Worm (Caenorhabditis elegans) whole organism, L4 larva: ENCODE measurements around the gene fut-8.

Source experiments
- D1046.2 ChIP-seq: fragments of 200-800 bp; sonication (Bioruptor generic); IDR thresholded peaks from 2 replicates; pipeline ENCODE4 v1.3.6; 2022; ENCODE audit warnings: missing genetic modification characterization, missing compliant biosample characterization
- F10B5.3 ChIP-seq: sonication (generic microtip); optimal IDR thresholded peaks from 2 replicates; lab custom pipeline; 2016; ENCODE audit warnings: mild to moderate bottlenecking, missing genetic modification characterization, missing compliant biosample characterization
- F26F4.8 ChIP-seq: fragments of 200-800 bp; sonication (Bioruptor generic); conservative IDR thresholded peaks from 2 replicates; pipeline ENCODE4 v1.3.6; 2022; ENCODE audit warnings: missing genetic modification characterization, missing compliant biosample characterization
- F37D6.2 ChIP-seq: sonication (generic microtip); optimal IDR thresholded peaks from 2 replicates; lab custom pipeline; 2016; ENCODE audit warnings: mild to moderate bottlenecking, missing genetic modification characterization, missing compliant biosample characterization
- Y5F2A.4 ChIP-seq: fragments of 200-800 bp; sonication (Bioruptor generic); optimal IDR thresholded peaks from 2 replicates; lab custom pipeline; 2018; ENCODE audit warnings: mild to moderate bottlenecking, missing genetic modification characterization, missing compliant biosample characterization
- ZK546.5 ChIP-seq, 2 experiments: sonication (generic microtip); optimal IDR thresholded peaks; 2 replicates each; lab custom pipeline; 2017; ENCODE audit warnings: missing biosample characterization in 2 of 2, missing genetic modification characterization in 2 of 2
- attf-4 ChIP-seq: sonication (generic microtip); optimal IDR thresholded peaks from 3 replicates; lab custom pipeline; 2017; ENCODE audit warnings: missing biosample characterization, missing genetic modification characterization
- ceh-28 ChIP-seq: fragments of 150-350 bp; optimal IDR thresholded peaks from 2 replicates; lab custom pipeline; 2014; ENCODE audit warnings: missing biosample characterization, missing genetic modification reagents, missing genetic modification characterization
- ceh-44 ChIP-seq: fragments of 200-800 bp; sonication (Bioruptor generic); IDR thresholded peaks from 2 replicates; pipeline ENCODE4 v1.3.6; 2022; ENCODE audit warnings: missing genetic modification reagents, missing genetic modification characterization, missing compliant biosample characterization
- ceh-82 ChIP-seq: sonication (generic microtip); optimal IDR thresholded peaks from 2 replicates; lab custom pipeline; 2017; ENCODE audit warnings: missing biosample characterization, missing genetic modification characterization
- ces-1 ChIP-seq: fragments of 150-350 bp; sonication (generic microtip); optimal IDR thresholded peaks from 4 replicates; lab custom pipeline; 2014; ENCODE audit warnings: missing biosample characterization, missing genetic modification reagents, missing genetic modification characterization
- daf-12 ChIP-seq: fragments of 150-350 bp; optimal IDR thresholded peaks from 2 replicates; lab custom pipeline; 2014; ENCODE audit warnings: missing biosample characterization, missing genetic modification reagents, missing genetic modification characterization
- daf-16 ChIP-seq, 3 experiments: sonication (generic microtip); optimal IDR thresholded peaks; 2 replicates each; lab custom pipeline; 2016 to 2017; ENCODE audit warnings: missing genetic modification characterization in 3 of 3, missing genetic modification reagents in 3 of 3, mild to moderate bottlenecking in 2 of 3, missing compliant biosample characterization in 2 of 3, missing biosample characterization in 1 of 3, moderate library complexity in 1 of 3
- daf-19 ChIP-seq: fragments of 200-800 bp; sonication (Bioruptor generic); conservative IDR thresholded peaks from 2 replicates; pipeline ENCODE4 v1.3.6; 2022; ENCODE audit warnings: missing genetic modification characterization, missing compliant biosample characterization
- dmd-6 ChIP-seq: fragments of 200-800 bp; sonication (Bioruptor generic); IDR thresholded peaks from 2 replicates; pipeline ENCODE4 v1.3.6; 2022; ENCODE audit warnings: missing genetic modification reagents, missing genetic modification characterization, missing compliant biosample characterization
- dpl-1 ChIP-seq: fragments of 150-350 bp; optimal IDR thresholded peaks from 2 replicates; lab custom pipeline; 2014; ENCODE audit warnings: missing biosample characterization, missing genetic modification reagents, missing genetic modification characterization
- duxl-1 ChIP-seq: sonication (generic microtip); optimal IDR thresholded peaks from 2 replicates; lab custom pipeline; 2016; ENCODE audit warnings: mild to moderate bottlenecking, missing genetic modification characterization, moderate library complexity, missing compliant biosample characterization; ENCODE audit not compliant: poor library complexity
- dve-1 ChIP-seq: sonication (generic microtip); optimal IDR thresholded peaks from 2 replicates; lab custom pipeline; 2017; ENCODE audit warnings: antibody characterized with exemption, mild to moderate bottlenecking, missing genetic modification characterization, missing compliant biosample characterization; ENCODE audit not compliant: insufficient read depth
- egl-43 ChIP-seq: fragments of 200-800 bp; sonication (Bioruptor generic); IDR thresholded peaks from 2 replicates; pipeline ENCODE4 v1.3.6; 2022; ENCODE audit warnings: missing genetic modification reagents, missing genetic modification characterization, missing compliant biosample characterization
- hlh-11 ChIP-seq: fragments of 200-800 bp; sonication (Bioruptor generic); optimal IDR thresholded peaks from 2 replicates; lab custom pipeline; 2018; ENCODE audit warnings: mild to moderate bottlenecking, missing genetic modification characterization, missing compliant biosample characterization
- hlh-30 ChIP-seq: sonication (generic microtip); optimal IDR thresholded peaks from 2 replicates; lab custom pipeline; 2017; ENCODE audit warnings: antibody characterized with exemption, mild to moderate bottlenecking, missing genetic modification characterization, missing compliant biosample characterization; ENCODE audit not compliant: insufficient read depth
- hmg-1.1 ChIP-seq: fragments of 200-800 bp; sonication (Bioruptor generic); IDR thresholded peaks from 2 replicates; pipeline ENCODE4 v1.3.6; 2022; ENCODE audit warnings: missing genetic modification reagents, missing genetic modification characterization, missing compliant biosample characterization
- jun-1 ChIP-seq: fragments of 150-350 bp; optimal IDR thresholded peaks from 2 replicates; lab custom pipeline; 2014; ENCODE audit warnings: missing biosample characterization, missing genetic modification reagents, missing genetic modification characterization
- lin-1 ChIP-seq: fragments of 200-800 bp; sonication (Bioruptor generic); IDR thresholded peaks from 2 replicates; pipeline ENCODE4 v1.3.6; 2022; ENCODE audit warnings: missing genetic modification reagents, missing genetic modification characterization, missing compliant biosample characterization
- lin-38 ChIP-seq: fragments of 200-800 bp; sonication (Bioruptor generic); IDR thresholded peaks from 2 replicates; pipeline ENCODE4 v1.3.6; 2022; ENCODE audit warnings: missing genetic modification reagents, missing genetic modification characterization, missing compliant biosample characterization
- lsy-2 ChIP-seq, 2 experiments: fragments of 150-350 bp in 1 of 2; sonication (generic microtip) in 1 of 2; optimal IDR thresholded peaks; 2 replicates each; lab custom pipeline; 2014 to 2017; ENCODE audit warnings: missing biosample characterization in 2 of 2, missing genetic modification characterization in 2 of 2
- mdl-1 ChIP-seq, 2 experiments: fragments of 150-350 bp in 1 of 2; sonication (generic microtip) in 1 of 2; optimal IDR thresholded peaks; 2 replicates each; lab custom pipeline; 2014 to 2017; ENCODE audit warnings: missing biosample characterization in 2 of 2, missing genetic modification characterization in 2 of 2
- mdt-29 ChIP-seq: fragments of 200-800 bp; sonication (Bioruptor generic); IDR thresholded peaks from 2 replicates; pipeline ENCODE4 v1.3.6; 2022; ENCODE audit warnings: missing genetic modification reagents, missing genetic modification characterization, missing compliant biosample characterization
- mep-1 ChIP-seq: fragments of 150-350 bp; sonication (generic microtip); optimal IDR thresholded peaks from 3 replicates; lab custom pipeline; 2014; ENCODE audit warnings: missing biosample characterization, missing genetic modification characterization
- mes-2 ChIP-seq: sonication (generic microtip); optimal IDR thresholded peaks from 2 replicates; lab custom pipeline; 2016; ENCODE audit warnings: missing genotype, mild to moderate bottlenecking, missing genetic modification characterization, missing compliant biosample characterization; ENCODE audit not compliant: poor library complexity, severe bottlenecking
- mxl-3 ChIP-seq: fragments of 200-800 bp; sonication (Bioruptor generic); optimal IDR thresholded peaks from 2 replicates; lab custom pipeline; 2018; ENCODE audit warnings: mild to moderate bottlenecking, missing genetic modification characterization, missing compliant biosample characterization
- nhr-10 ChIP-seq: fragments of 150-350 bp; optimal IDR thresholded peaks from 2 replicates; lab custom pipeline; 2014; ENCODE audit warnings: missing biosample characterization, missing genetic modification characterization
- nhr-11 ChIP-seq: fragments of 150-350 bp; optimal IDR thresholded peaks from 2 replicates; lab custom pipeline; 2014; ENCODE audit warnings: missing biosample characterization, missing genetic modification characterization
- nhr-111 ChIP-seq: fragments of 200-800 bp; sonication (Bioruptor generic); optimal IDR thresholded peaks from 2 replicates; lab custom pipeline; 2018; ENCODE audit warnings: mild to moderate bottlenecking, missing genetic modification characterization, missing compliant biosample characterization
- nhr-237 ChIP-seq: sonication (generic microtip); optimal IDR thresholded peaks from 2 replicates; lab custom pipeline; 2017; ENCODE audit warnings: missing biosample characterization, missing genetic modification characterization
- nhr-25 ChIP-seq: sonication (generic microtip); optimal IDR thresholded peaks from 2 replicates; lab custom pipeline; 2017; ENCODE audit warnings: missing genetic modification characterization, mild to moderate bottlenecking, missing compliant biosample characterization, antibody characterized with exemption, moderate library complexity, borderline replicate concordance; ENCODE audit not compliant: insufficient read depth
- nhr-48 ChIP-seq: sonication (generic microtip); optimal IDR thresholded peaks from 2 replicates; lab custom pipeline; 2016; ENCODE audit warnings: mild to moderate bottlenecking, missing genetic modification characterization, missing compliant biosample characterization
- php-3 ChIP-seq: fragments of 200-800 bp; sonication (Bioruptor generic); IDR thresholded peaks from 2 replicates; pipeline ENCODE4 v1.3.6; 2022; ENCODE audit warnings: missing genetic modification reagents, missing genetic modification characterization, missing compliant biosample characterization
- sdz-12 ChIP-seq: fragments of 200-800 bp; sonication (Bioruptor generic); optimal IDR thresholded peaks from 2 replicates; lab custom pipeline; 2018; ENCODE audit warnings: mild to moderate bottlenecking, missing genetic modification characterization, missing compliant biosample characterization
- set-16 ChIP-seq: fragments of 200-800 bp; sonication (Bioruptor generic); IDR thresholded peaks from 2 replicates; pipeline ENCODE4 v1.3.6; 2022; ENCODE audit warnings: missing genetic modification reagents, missing genetic modification characterization, missing compliant biosample characterization
- tag-97 ChIP-seq: fragments of 200-800 bp; sonication (Bioruptor generic); IDR thresholded peaks from 2 replicates; pipeline ENCODE4 v1.3.6; 2022; ENCODE audit warnings: missing genetic modification characterization, missing compliant biosample characterization
- unc-130 ChIP-seq: sonication (generic microtip); optimal IDR thresholded peaks from 2 replicates; lab custom pipeline; 2016; ENCODE audit warnings: missing genetic modification reagents, missing genetic modification characterization, missing compliant biosample characterization
- zfp-2 ChIP-seq: sonication (generic microtip); optimal IDR thresholded peaks from 2 replicates; lab custom pipeline; 2016; ENCODE audit warnings: mild to moderate bottlenecking, missing genetic modification characterization, missing compliant biosample characterization
- zip-11 ChIP-seq: fragments of 200-800 bp; sonication (Bioruptor generic); IDR thresholded peaks from 2 replicates; pipeline ENCODE4 v1.3.6; 2022; ENCODE audit warnings: missing genetic modification characterization, missing compliant biosample characterization
- zip-2 ChIP-seq: fragments of 150-350 bp; optimal IDR thresholded peaks from 2 replicates; lab custom pipeline; 2014; ENCODE audit warnings: missing biosample characterization, missing genetic modification characterization

fut-8 gene

ce11 chrV:6030559-6030975 is 40.3 kb upstream of the fut-8 start (continued):
- TF ChIP-seq unc-130 (GFP tag; lab: Kevin White, UChicago) (no peak), dmd-6 (GFP tag; lab: Robert Waterston, UW) (0 out of 2 replicates have a peak, but pooled peaks have one; percentile 8), mdt-29 (GFP tag; lab: Robert Waterston, UW) (no peak), ces-1 (GFP tag; lab: Kevin White, UChicago) (no peak), zip-2 (tag; lab: Kevin White, UChicago) (no peak)
- TF ChIP-seq, all 104 proteins: peak for 14

ce11 chrV:6022076-6022475 is 31.8 kb upstream of the fut-8 start:
- TF ChIP-seq nhr-48 (tag; lab: Kevin White, UChicago): peak; percentile 12
- TF ChIP-seq dpl-1 (GFP tag; lab: Kevin White, UChicago): no peak
- no peak for TF ChIP-seq tag-97 (GFP tag; lab: Robert Waterston, UW)
- no peak for TF ChIP-seq daf-16 (GFP tag; optimal IDR thresholded peaks at IDR 0.05; lab: Kevin White, UChicago)
- no peak for TF ChIP-seq daf-16 (tag; optimal IDR thresholded peaks at IDR 0.05; lab: Kevin White, UChicago)
- TF ChIP-seq D1046.2 (GFP tag; lab: Robert Waterston, UW): no peak
- TF ChIP-seq ces-1 (GFP tag; lab: Kevin White, UChicago): no peak
- TF ChIP-seq jun-1: no peak
- no peak for TF ChIP-seq mes-2 (tag; lab: Kevin White, UChicago)
- TF ChIP-seq mep-1 (tag; lab: Kevin White, UChicago): no peak
- no peak for TF ChIP-seq zfp-2 (tag; lab: Kevin White, UChicago)
- TF ChIP-seq daf-19 (GFP tag; lab: Robert Waterston, UW): no peak
- no peak for TF ChIP-seq mxl-3 (GFP tag; lab: Kevin White, UChicago)
- peak; percentile 30 for TF ChIP-seq hlh-30
- no peak for TF ChIP-seq nhr-10 (tag; lab: Kevin White, UChicago)
- TF ChIP-seq, all 104 proteins: peak for 2

ce11 chrV:6018944-6019450 is 28.7 kb upstream of the fut-8 start, which contains the start of gene picc-1:
TSS of gene picc-1 (plus strand) at chrV:6018994.
- no peak for TF ChIP-seq ceh-28 (tag; lab: Kevin White, UChicago)
- TF ChIP-seq nhr-111 (GFP tag; lab: Kevin White, UChicago): no peak
- TF ChIP-seq daf-19 (GFP tag; lab: Robert Waterston, UW): no peak
- TF ChIP-seq egl-43 (GFP tag; lab: Robert Waterston, UW): peak; percentile 31; the same call in 1 of the 2 replicates
- TF ChIP-seq lin-1 (GFP tag; lab: Robert Waterston, UW): no peak
- TF ChIP-seq sdz-12 (GFP tag; lab: Kevin White, UChicago): no peak
- TF ChIP-seq set-16 (GFP tag; lab: Robert Waterston, UW): no peak
- TF ChIP-seq mep-1 (tag; lab: Kevin White, UChicago): peak; percentile 72
- TF ChIP-seq lin-38 (GFP tag; lab: Robert Waterston, UW): peak; percentile 63
- TF ChIP-seq hmg-1.1 (GFP tag; lab: Robert Waterston, UW): no peak
- TF ChIP-seq lsy-2 (tag; optimal IDR thresholded peaks at IDR 0.05; lab: Kevin White, UChicago): peak in 1 of 2 experiments; percentile 11
- no peak for TF ChIP-seq F10B5.3 (tag; lab: Kevin White, UChicago)
- no peak for TF ChIP-seq daf-12 (tag; lab: Kevin White, UChicago)
- peak; percentile 21 for TF ChIP-seq dve-1 (tag; lab: Kevin White, UChicago)
- TF ChIP-seq php-3 (GFP tag; lab: Robert Waterston, UW): no peak
- TF ChIP-seq F26F4.8 (GFP tag; lab: Robert Waterston, UW): no peak
- TF ChIP-seq nhr-237 (tag; lab: Kevin White, UChicago): no peak
- TF ChIP-seq zip-2 (tag; lab: Kevin White, UChicago): no peak
- TF ChIP-seq Y5F2A.4 (GFP tag; lab: Kevin White, UChicago): no peak
- TF ChIP-seq ZK546.5 (tag; optimal IDR thresholded peaks at IDR 0.05; lab: Kevin White, UChicago): no peak
- TF ChIP-seq dpl-1 (GFP tag; lab: Kevin White, UChicago): no peak
- TF ChIP-seq mdl-1 (tag; optimal IDR thresholded peaks at IDR 0.05; lab: Kevin White, UChicago): no peak
- no peak for TF ChIP-seq D1046.2 (GFP tag; lab: Robert Waterston, UW)
- TF ChIP-seq F37D6.2 (tag; lab: Kevin White, UChicago): no peak
- TF ChIP-seq attf-4 (tag; lab: Kevin White, UChicago): no peak
- TF ChIP-seq zip-11 (GFP tag; lab: Robert Waterston, UW): no peak
- TF ChIP-seq nhr-25: no peak
- TF ChIP-seq nhr-11 (tag; lab: Kevin White, UChicago): no peak
- TF ChIP-seq ceh-82 (tag; lab: Kevin White, UChicago): no peak
- no peak for TF ChIP-seq ceh-44 (GFP tag; lab: Robert Waterston, UW)
- peak; percentile 64 for TF ChIP-seq duxl-1 (tag; lab: Kevin White, UChicago)
- TF ChIP-seq hlh-11 (tag; lab: Kevin White, UChicago): no peak
